Worm (Caenorhabditis elegans) whole organism, L4/young adult: ENCODE data around the gene C08F11.3.
"Not testable (repeated sequence)": the region's sequence is repeated elsewhere in the genome, so short reads cannot be mapped to it uniquely, and the experiment has no call there.

ENCODE experiments used
- W03F9.2 ChIP-seq: fragments of 150-350 bp; optimal IDR thresholded peaks from 2 replicates; lab custom pipeline; 2014; ENCODE audit warnings: missing biosample characterization, missing genetic modification characterization
- dao-5 ChIP-seq: sonication (generic microtip); optimal IDR thresholded peaks from 2 replicates; lab custom pipeline; 2016; ENCODE audit warnings: missing genotype, missing genetic modification characterization, moderate library complexity, missing compliant biosample characterization
- him-1 ChIP-seq: sonication (generic microtip); optimal IDR thresholded peaks from 2 replicates; lab custom pipeline; 2016; ENCODE audit warnings: missing genotype, missing genetic modification reagents, missing genetic modification characterization, missing compliant biosample characterization

DNA sequence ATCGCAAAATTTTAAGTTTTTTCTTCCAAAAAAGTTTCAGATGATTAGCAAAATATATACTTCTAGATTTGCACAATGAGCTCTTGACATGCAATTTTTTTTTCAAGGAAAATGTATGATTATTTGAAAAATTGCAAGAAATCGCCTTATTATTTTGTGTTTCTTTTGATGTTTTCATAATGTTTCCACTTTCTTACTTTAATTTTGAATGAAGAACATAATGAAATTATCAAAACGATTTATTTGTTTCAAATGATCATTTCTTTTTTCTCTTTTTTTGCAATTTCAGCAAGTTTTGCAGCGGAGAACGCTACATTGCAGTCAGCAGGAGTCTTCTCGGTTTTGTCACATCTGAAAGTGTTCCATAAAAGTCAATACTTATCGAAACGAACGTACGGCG lies 32.7 kb downstream of the C08F11.3 start, which contains the start of gene Y45F10C.6:
- TF ChIP-seq dao-5 (tag; lab: Kevin White, UChicago); W03F9.2; him-1 (tag; lab: Kevin White, UChicago): not testable (repeated sequence)
